Fruit fly (Drosophila melanogaster) whole organism, prepupa: ENCODE measurements around the gene CG3246.

Experiments used
- Blimp-1 ChIP-seq: fragments of 200-800 bp; sonication (Bioruptor generic); optimal IDR thresholded peaks from 3 replicates; lab custom pipeline; 2017; ENCODE audit warnings: missing biosample characterization, missing genetic modification characterization, mild to moderate bottlenecking, moderate library complexity, missing genetic modification reagents
- CG10669 ChIP-seq: fragments of 200-800 bp; sonication (Bioruptor generic); optimal IDR thresholded peaks from 3 replicates; lab custom pipeline; 2018; ENCODE audit warnings: missing biosample characterization, mild to moderate bottlenecking, missing genetic modification characterization, moderate library complexity
- CG11294 ChIP-seq: fragments of 200-800 bp; sonication (Bioruptor generic); IDR thresholded peaks from 2 replicates; pipeline ENCODE4 v1.3.6; 2022; ENCODE audit warnings: missing biosample characterization, missing genetic modification characterization
- CG11762 ChIP-seq: fragments of 200-800 bp; sonication (Bioruptor generic); optimal IDR thresholded peaks from 3 replicates; lab custom pipeline; 2016; ENCODE audit warnings: missing biosample characterization, missing genetic modification characterization; ENCODE audit not compliant: insufficient read depth
- CG11902 ChIP-seq: fragments of 200-800 bp; sonication (Bioruptor generic); optimal IDR thresholded peaks from 3 replicates; lab custom pipeline; 2016; ENCODE audit warnings: missing biosample characterization, missing genetic modification characterization
- CG15336 ChIP-seq: fragments of 200-800 bp; sonication (Bioruptor generic); IDR thresholded peaks from 2 replicates; pipeline ENCODE4 v1.3.6; 2022; ENCODE audit warnings: missing biosample characterization, missing genetic modification characterization
- CG3032 ChIP-seq: fragments of 200-800 bp; optimal IDR thresholded peaks from 2 replicates; lab custom pipeline; 2019; ENCODE audit warnings: missing biosample characterization, mild to moderate bottlenecking, missing genetic modification characterization, moderate library complexity
- CG31627 ChIP-seq: fragments of 200-800 bp; sonication (Bioruptor generic); optimal IDR thresholded peaks from 3 replicates; lab custom pipeline; 2016; ENCODE audit warnings: missing biosample characterization, missing genetic modification characterization
- CG32006 ChIP-seq: fragments of 200-800 bp; sonication (Bioruptor generic); optimal IDR thresholded peaks from 3 replicates; lab custom pipeline; 2017; ENCODE audit warnings: missing biosample characterization, mild to moderate bottlenecking, missing genetic modification characterization
- CG34406 ChIP-seq: fragments of 200-800 bp; sonication (Bioruptor generic); optimal IDR thresholded peaks from 3 replicates; lab custom pipeline; 2016; ENCODE audit warnings: missing biosample characterization, missing genetic modification characterization
- CG6792 ChIP-seq: fragments of 200-800 bp; sonication (Bioruptor generic); optimal IDR thresholded peaks from 3 replicates; lab custom pipeline; 2016; ENCODE audit warnings: missing biosample characterization, missing genetic modification characterization
- CG6854 ChIP-seq: fragments of 200-800 bp; sonication (Bioruptor generic); optimal IDR thresholded peaks from 2 replicates; lab custom pipeline; 2017; ENCODE audit warnings: missing biosample characterization, mild to moderate bottlenecking, missing genetic modification characterization
- CG7368 ChIP-seq: fragments of 200-800 bp; sonication (Bioruptor generic); optimal IDR thresholded peaks from 3 replicates; lab custom pipeline; 2016; ENCODE audit warnings: missing biosample characterization, missing genetic modification characterization
- CG8319 ChIP-seq: fragments of 200-800 bp; sonication (Bioruptor generic); optimal IDR thresholded peaks from 3 replicates; lab custom pipeline; 2016; ENCODE audit warnings: missing biosample characterization, missing genetic modification characterization
- CG9139 ChIP-seq: fragments of 200-800 bp; sonication (Bioruptor generic); optimal IDR thresholded peaks from 3 replicates; lab custom pipeline; 2017; ENCODE audit warnings: missing biosample characterization, mild to moderate bottlenecking, missing genetic modification characterization
- Eip78C ChIP-seq: fragments of 200-800 bp; sonication (Bioruptor generic); peaks from one replicate; lab custom pipeline; 2016; ENCODE audit warnings: missing biosample characterization, missing genetic modification characterization
- Eip93F ChIP-seq: fragments of 200-800 bp; sonication (Bioruptor generic); optimal IDR thresholded peaks from 2 replicates; lab custom pipeline; 2016; ENCODE audit warnings: missing biosample characterization, mild to moderate bottlenecking, missing genetic modification characterization
- Ets96B ChIP-seq: fragments of 200-800 bp; optimal IDR thresholded peaks from 2 replicates; lab custom pipeline; 2019; ENCODE audit warnings: missing biosample characterization, mild to moderate bottlenecking, missing genetic modification characterization, moderate library complexity
- Gug ChIP-seq: fragments of 200-800 bp; sonication (Bioruptor generic); IDR thresholded peaks from 2 replicates; pipeline ENCODE4 v1.3.6; 2022; ENCODE audit warnings: missing biosample characterization, missing genetic modification characterization
- Hr39 ChIP-seq: fragments of 200-800 bp; sonication (Bioruptor generic); optimal IDR thresholded peaks from 2 replicates; lab custom pipeline; 2016; ENCODE audit warnings: missing biosample characterization, missing genetic modification characterization
- Hr4 ChIP-seq: fragments of 200-800 bp; sonication (Bioruptor generic); optimal IDR thresholded peaks from 3 replicates; lab custom pipeline; 2016; ENCODE audit warnings: missing biosample characterization, missing genetic modification characterization
- Met ChIP-seq: fragments of 200-800 bp; sonication (Bioruptor generic); optimal IDR thresholded peaks from 3 replicates; lab custom pipeline; 2016; ENCODE audit warnings: missing biosample characterization, missing genetic modification characterization
- OdsH ChIP-seq: fragments of 200-800 bp; sonication (Bioruptor generic); optimal IDR thresholded peaks from 3 replicates; lab custom pipeline; 2016; ENCODE audit warnings: missing biosample characterization, missing genetic modification characterization
- Smox ChIP-seq: fragments of 200-800 bp; sonication (Bioruptor generic); optimal IDR thresholded peaks from 3 replicates; lab custom pipeline; 2016; ENCODE audit warnings: missing biosample characterization, missing genetic modification characterization
- Sox102F ChIP-seq: fragments of 200-800 bp; sonication (Bioruptor generic); optimal IDR thresholded peaks from 2 replicates; lab custom pipeline; 2016; ENCODE audit warnings: missing biosample characterization, mild to moderate bottlenecking, missing genetic modification characterization
- Sox14 ChIP-seq: fragments of 200-800 bp; sonication (Bioruptor generic); optimal IDR thresholded peaks from 3 replicates; lab custom pipeline; 2016; ENCODE audit warnings: missing biosample characterization, missing genetic modification characterization
- Sox15 ChIP-seq: fragments of 200-800 bp; sonication (Bioruptor generic); optimal IDR thresholded peaks from 3 replicates; lab custom pipeline; 2016; ENCODE audit warnings: missing biosample characterization, missing genetic modification characterization
- achi ChIP-seq: fragments of 200-800 bp; sonication (Bioruptor generic); optimal IDR thresholded peaks from 3 replicates; lab custom pipeline; 2016; ENCODE audit warnings: missing biosample characterization, missing genetic modification characterization
- cyc ChIP-seq: fragments of 200-800 bp; sonication (Bioruptor generic); optimal IDR thresholded peaks from 3 replicates; lab custom pipeline; 2016; ENCODE audit warnings: missing biosample characterization, missing genetic modification characterization
- dac ChIP-seq: fragments of 200-800 bp; sonication (Bioruptor generic); optimal IDR thresholded peaks from 2 replicates; lab custom pipeline; 2017; ENCODE audit warnings: missing biosample characterization, mild to moderate bottlenecking, missing genetic modification characterization
- dsx ChIP-seq: fragments of 200-800 bp; optimal IDR thresholded peaks from 3 replicates; lab custom pipeline; 2019; ENCODE audit warnings: missing biosample characterization, mild to moderate bottlenecking, missing genetic modification characterization, moderate library complexity; ENCODE audit not compliant: poor library complexity, severe bottlenecking
- eg ChIP-seq: fragments of 200-800 bp; sonication (Bioruptor generic); IDR thresholded peaks from 3 replicates; pipeline ENCODE4 v1.3.6; 2022; ENCODE audit warnings: missing biosample characterization, missing genetic modification characterization
- esn ChIP-seq: fragments of 200-800 bp; sonication (Bioruptor generic); optimal IDR thresholded peaks from 2 replicates; lab custom pipeline; 2016; ENCODE audit warnings: missing biosample characterization, mild to moderate bottlenecking, missing genetic modification characterization, moderate library complexity
- fd59A ChIP-seq: fragments of 200-800 bp; sonication (Bioruptor generic); optimal IDR thresholded peaks from 2 replicates; lab custom pipeline; 2017; ENCODE audit warnings: missing biosample characterization, mild to moderate bottlenecking, missing genetic modification characterization, missing genetic modification reagents
- fd85E ChIP-seq: fragments of 200-800 bp; sonication (Bioruptor generic); optimal IDR thresholded peaks from 3 replicates; lab custom pipeline; 2016; ENCODE audit warnings: missing biosample characterization, missing genetic modification characterization
- fkh ChIP-seq: fragments of 200-800 bp; sonication (Bioruptor generic); optimal IDR thresholded peaks from 3 replicates; lab custom pipeline; 2017; ENCODE audit warnings: missing biosample characterization, mild to moderate bottlenecking, missing genetic modification characterization, moderate library complexity
- lz ChIP-seq: fragments of 200-800 bp; sonication (Bioruptor generic); optimal IDR thresholded peaks from 3 replicates; lab custom pipeline; 2016; ENCODE audit warnings: missing biosample characterization, missing genetic modification characterization
- salr ChIP-seq, 2 experiments: fragments of 200-800 bp; sonication (Bioruptor generic); optimal IDR thresholded peaks; 3 replicates each; lab custom pipeline; 2016 to 2018; ENCODE audit warnings: missing biosample characterization in 2 of 2, missing genetic modification characterization in 2 of 2, mild to moderate bottlenecking in 1 of 2
- topi ChIP-seq: fragments of 200-800 bp; sonication (Bioruptor generic); optimal IDR thresholded peaks from 3 replicates; lab custom pipeline; 2016; ENCODE audit warnings: missing biosample characterization, missing genetic modification characterization

The CG3246 gene

dm6 chr2L:3475168-3475567 is 13.4 kb upstream of the CG3246 start (continued):
- TF ChIP-seq CG32006 (GFP tag; lab: Kevin White, UChicago), result no peak
- TF ChIP-seq CG10669, result peak; percentile 2
- TF ChIP-seq eg (GFP tag; lab: Robert Waterston, UW), result no peak
- TF ChIP-seq Eip78C, result peak; percentile 81
- TF ChIP-seq esn, result peak; percentile 56
- no peak for TF ChIP-seq OdsH (GFP tag; lab: Kevin White, UChicago)
- TF ChIP-seq achi (GFP tag; lab: Kevin White, UChicago), result no peak
- no peak for TF ChIP-seq CG9139
- no peak for TF ChIP-seq Sox14 (GFP tag; lab: Kevin White, UChicago)
- TF ChIP-seq CG11902 (GFP tag; lab: Kevin White, UChicago), result no peak
- TF ChIP-seq Ets96B (tag; lab: Kevin White, UChicago), result peak; percentile 21
- TF ChIP-seq CG31627 (GFP tag; lab: Kevin White, UChicago), result peak; percentile 18
- peak; percentile 5 for TF ChIP-seq Hr39 (GFP tag; lab: Kevin White, UChicago)
- TF ChIP-seq dsx (GFP tag; lab: Kevin White, UChicago), result no peak
- TF ChIP-seq Gug (GFP tag; lab: Robert Waterston, UW), result no peak
- TF ChIP-seq CG6792, result no peak

DNA sequence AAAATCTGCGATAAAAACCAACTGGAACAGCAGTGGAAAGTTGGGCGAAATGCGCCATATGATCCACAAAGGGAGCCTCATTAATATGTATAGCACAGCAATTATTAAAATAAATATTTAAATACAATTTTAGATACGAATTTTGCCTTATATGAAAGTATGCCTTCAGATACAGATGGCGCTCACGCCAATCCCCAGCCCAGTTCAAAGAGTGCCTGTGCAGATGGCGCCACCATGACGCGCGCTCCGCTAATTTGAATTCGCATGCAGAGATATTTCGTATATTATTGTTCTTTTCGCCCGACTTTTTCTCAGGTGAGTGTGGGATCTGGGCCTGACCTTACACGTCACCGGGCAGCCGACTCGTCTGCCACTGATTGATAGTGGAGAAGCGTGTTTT is 10.5 kb upstream of the CG3246 start, which contains the start of gene Pgant4:
Gene Pgant4 (plus strand): TSS at position 362 of the 400 bp plus-strand sequence.
- TF ChIP-seq Sox102F (GFP tag; lab: Kevin White, UChicago), result no peak
- no peak for TF ChIP-seq CG10669
- TF ChIP-seq Ets96B (tag; lab: Kevin White, UChicago), result no peak
- TF ChIP-seq lz (GFP tag; lab: Kevin White, UChicago), result peak; percentile 60
- peak; percentile 15 for TF ChIP-seq topi (GFP tag; lab: Kevin White, UChicago)
- peak; percentile 2 for TF ChIP-seq CG3032 (tag; lab: Kevin White, UChicago)
- peak; percentile 13 for TF ChIP-seq CG6792
- no peak for TF ChIP-seq Sox15 (GFP tag; lab: Kevin White, UChicago)
- no peak for TF ChIP-seq Hr4
- TF ChIP-seq CG11294 (GFP tag; lab: Robert Waterston, UW), result no peak
- TF ChIP-seq fd59A (GFP tag; lab: Kevin White, UChicago), result no peak
- peak in 1 of 2 experiments; percentile 2 for TF ChIP-seq salr (GFP tag; optimal IDR thresholded peaks at IDR 0.05; lab: Kevin White, UChicago)
- TF ChIP-seq Hr39 (GFP tag; lab: Kevin White, UChicago), result peak; percentile 41
- no peak for TF ChIP-seq CG11762 (GFP tag; lab: Kevin White, UChicago)
- TF ChIP-seq dac (GFP tag; lab: Kevin White, UChicago), result no peak
- peak; percentile 58 for TF ChIP-seq CG31627 (GFP tag; lab: Kevin White, UChicago)
- no peak for TF ChIP-seq Smox (GFP tag; lab: Kevin White, UChicago)
- no peak for TF ChIP-seq CG11902 (GFP tag; lab: Kevin White, UChicago)
- peak; percentile 63 for TF ChIP-seq cyc (GFP tag; lab: Kevin White, UChicago)
- no peak for TF ChIP-seq dsx (GFP tag; lab: Kevin White, UChicago)
- TF ChIP-seq esn, result peak; percentile 57
- TF ChIP-seq Met (GFP tag; lab: Kevin White, UChicago), result no peak

DNA sequence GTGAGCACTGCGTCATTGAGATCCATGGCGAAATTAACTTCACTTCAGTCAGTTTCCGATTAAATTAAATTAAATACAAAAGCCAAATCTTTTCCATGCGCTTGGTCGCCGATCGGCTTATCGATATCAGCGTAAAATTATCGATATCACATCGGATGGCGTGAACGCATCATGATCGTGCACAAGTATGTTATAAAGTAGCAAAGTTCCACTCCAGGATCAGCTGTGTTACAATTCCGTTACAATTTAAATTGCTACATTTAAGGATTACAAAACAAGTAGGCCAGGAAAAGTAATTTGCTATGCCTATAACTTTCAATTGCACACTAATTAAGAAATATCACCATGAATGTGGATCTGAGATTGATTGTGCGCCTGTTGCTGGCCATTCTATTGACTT is 8.1 kb upstream of the CG3246 start, which contains the start of the genes Pif1 and CG31776:
Gene Pif1 (minus strand): TSS at position 136 of the 400 bp plus-strand sequence.
Gene CG31776 (plus strand): TSS at position 314 of the 400 bp plus-strand sequence.
- no peak for TF ChIP-seq fd85E (GFP tag; lab: Kevin White, UChicago)
- no peak for TF ChIP-seq Eip78C
- no peak for TF ChIP-seq CG9139
- no peak for TF ChIP-seq salr (GFP tag; optimal IDR thresholded peaks at IDR 0.05; lab: Kevin White, UChicago)
- TF ChIP-seq, all 60 proteins: peak for 0

DNA sequence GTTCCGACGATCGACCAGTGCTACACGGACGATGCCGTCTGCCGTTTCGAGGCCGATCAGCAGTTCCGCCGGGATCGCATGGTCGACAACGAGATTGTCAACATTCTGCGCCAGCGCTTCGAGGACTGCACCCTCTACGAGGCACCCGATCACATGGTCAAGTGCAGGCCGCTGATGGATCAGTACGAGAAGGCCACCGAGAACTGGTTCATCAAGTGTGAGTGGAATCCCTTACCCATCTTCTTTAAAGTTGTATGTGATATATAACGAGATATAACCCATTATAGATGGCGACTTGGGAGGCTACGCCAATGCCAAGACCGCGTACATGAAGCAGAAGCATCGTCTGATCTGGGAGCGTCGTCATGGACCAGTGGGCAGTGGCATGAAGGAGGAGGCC is 5.1 kb upstream of the CG3246 start:
- TF ChIP-seq CG8319 (GFP tag; lab: Kevin White, UChicago), result no peak
- TF ChIP-seq CG34406 (GFP tag; lab: Kevin White, UChicago), result no peak
- TF ChIP-seq fkh (GFP tag; lab: Kevin White, UChicago), result no peak
- TF ChIP-seq Sox14 (GFP tag; lab: Kevin White, UChicago), result no peak
- no peak for TF ChIP-seq Met (GFP tag; lab: Kevin White, UChicago)
- no peak for TF ChIP-seq salr (GFP tag; optimal IDR thresholded peaks at IDR 0.05; lab: Kevin White, UChicago)
- no peak for TF ChIP-seq eg (GFP tag; lab: Robert Waterston, UW)
- no peak for TF ChIP-seq Hr4
- TF ChIP-seq dsx (GFP tag; lab: Kevin White, UChicago), result no peak
- TF ChIP-seq Eip93F (GFP tag; lab: Kevin White, UChicago), result no peak
- no peak for TF ChIP-seq CG9139
- TF ChIP-seq CG6854 (GFP tag; lab: Kevin White, UChicago), result no peak
- no peak for TF ChIP-seq CG31627 (GFP tag; lab: Kevin White, UChicago)
- TF ChIP-seq Smox (GFP tag; lab: Kevin White, UChicago), result no peak
- no peak for TF ChIP-seq Blimp-1 (GFP tag; lab: Kevin White, UChicago)
- no peak for TF ChIP-seq CG7368 (GFP tag; lab: Kevin White, UChicago)
- no peak for TF ChIP-seq Ets96B (tag; lab: Kevin White, UChicago)
- TF ChIP-seq CG15336 (GFP tag; lab: Robert Waterston, UW), result no peak
- TF ChIP-seq CG6792, result no peak
